Fruit fly (Drosophila melanogaster): Measurements from ENCODE around the gene CG14907.

Gene CG14907

dm6 chr3R:16673184-16673583 lies 21.1 kb upstream of the CG14907 start (continued):
- TF ChIP-seq prd (optimal IDR thresholded peaks at IDR 0.05) (no peak), prd (GFP tag; IDR thresholded peaks at IDR 0.05) (peak; percentile 78; the same call in 2 of the 3 replicates), ara (GFP tag; IDR thresholded peaks at IDR 0.05) (peak; percentile 64), Atf6 (GFP tag; IDR thresholded peaks at IDR 0.05) (no peak), Rx (GFP tag; IDR thresholded peaks at IDR 0.05) (no peak), Elba2 (GFP tag; optimal IDR thresholded peaks at IDR 0.05) (no peak), zf30C (GFP tag; optimal IDR thresholded peaks at IDR 0.05) (no peak), esg (GFP tag; conservative IDR thresholded peaks at IDR 0.05) (no peak), vfl (GFP tag; optimal IDR thresholded peaks at IDR 0.05) (no peak), Side (GFP tag; optimal IDR thresholded peaks at IDR 0.05) (no peak), jumu (GFP tag; optimal IDR thresholded peaks at IDR 0.05) (no peak), CG11456 (GFP tag; IDR thresholded peaks at IDR 0.05) (0 out of 3 replicates have a peak, but pooled peaks have one; percentile 44), Oaz (GFP tag; IDR thresholded peaks at IDR 0.05) (no peak), schlank (tag; optimal IDR thresholded peaks at IDR 0.05) (no peak), CG3407 (GFP tag; optimal IDR thresholded peaks at IDR 0.05) (no peak), jigr1 (GFP tag; IDR thresholded peaks at IDR 0.05) (no peak), CG2199 (GFP tag; IDR thresholded peaks at IDR 0.05) (no peak), CG6813 (GFP tag; optimal IDR thresholded peaks at IDR 0.05) (no peak), CTCF (GFP tag; optimal IDR thresholded peaks at IDR 0.05) (no peak), CG18764 (GFP tag; optimal IDR thresholded peaks at IDR 0.05) (no peak), tgo (GFP tag; IDR thresholded peaks at IDR 0.05) (no peak), CG3065 (GFP tag; optimal IDR thresholded peaks at IDR 0.05) (no peak), CG17328 (GFP tag; IDR thresholded peaks at IDR 0.05) (peak; percentile 33; the same call in 1 of the 2 replicates), fu2 (GFP tag; optimal IDR thresholded peaks at IDR 0.05) (no peak), CG11398 (GFP tag; optimal IDR thresholded peaks at IDR 0.05) (no peak), CG11695 (GFP tag; IDR thresholded peaks at IDR 0.05) (0 out of 3 replicates have a peak, but pooled peaks have one; percentile 50), exex (tag; optimal IDR thresholded peaks at IDR 0.05) (no peak), Ssrp (tag; optimal IDR thresholded peaks at IDR 0.05) (peak; percentile 32), da (GFP tag; optimal IDR thresholded peaks at IDR 0.05) (no peak), CG14667 (GFP tag; IDR thresholded peaks at IDR 0.05) (no peak), CG16863 (GFP tag; optimal IDR thresholded peaks at IDR 0.05) (no peak), CG17829 (tag; optimal IDR thresholded peaks at IDR 0.05) (peak; percentile 21), Hmx (GFP tag; optimal IDR thresholded peaks at IDR 0.05) (no peak), CG1602 (GFP tag; optimal IDR thresholded peaks at IDR 0.05) (no peak), run (tag; optimal IDR thresholded peaks at IDR 0.05) (no peak), CG3838 (GFP tag; optimal IDR thresholded peaks at IDR 0.05) (no peak), sens-2 (GFP tag; IDR thresholded peaks at IDR 0.05) (0 out of 2 replicates have a peak, but pooled peaks have one; percentile 13), ab (GFP tag; optimal IDR thresholded peaks at IDR 0.05) (no peak), C15 (GFP tag; IDR thresholded peaks at IDR 0.05) (no peak), CG12104 (GFP tag; optimal IDR thresholded peaks at IDR 0.05) (no peak), CG17612 (GFP tag; IDR thresholded peaks at IDR 0.05) (no peak), CG4404 (GFP tag; IDR thresholded peaks at IDR 0.05) (peak; percentile 24; the same call in 1 of the 2 replicates), CG13287 (GFP tag; IDR thresholded peaks at IDR 0.05; ENCODE audit: partially characterized antibody) (no peak), CG8944 (GFP tag; optimal IDR thresholded peaks at IDR 0.05) (no peak), CG4424 (GFP tag; optimal IDR thresholded peaks at IDR 0.05) (peak; percentile 12), dm (GFP tag; optimal IDR thresholded peaks at IDR 0.05) (no peak), chm (GFP tag; IDR thresholded peaks at IDR 0.05) (no peak), CG11093 (GFP tag; IDR thresholded peaks at IDR 0.05) (no peak), CG8924 (tag; optimal IDR thresholded peaks at IDR 0.05) (no peak), CG12155 (GFP tag; optimal IDR thresholded peaks at IDR 0.05) (no peak), tio (GFP tag; optimal IDR thresholded peaks at IDR 0.05) (no peak), phol (tag; optimal IDR thresholded peaks at IDR 0.05) (peak; percentile 37), sens (GFP tag) (peak; percentile 42), Deaf1 (tag; optimal IDR thresholded peaks at IDR 0.05) (no peak)

Data from whole organism, embryonic.